Worm (Caenorhabditis elegans) whole organism, L1 larva: Measurements from ENCODE around the gene oac-39.
A peak's percentile ranks its signal among the peaks of the same experiment; 100 is the strongest.
"Not testable (repeated sequence)": the region's sequence is repeated elsewhere in the genome, so short reads cannot be mapped to it uniquely, and the experiment has no call there.

ENCODE experiments used
- F16B12.6 ChIP-seq: fragments of 150-350 bp; optimal IDR thresholded peaks from 2 replicates; lab custom pipeline; 2014; ENCODE audit warnings: missing biosample characterization, missing genetic modification characterization
- alr-1 ChIP-seq: fragments of 200-800 bp; sonication (Bioruptor generic); optimal IDR thresholded peaks from 2 replicates; lab custom pipeline; 2018; ENCODE audit warnings: borderline replicate concordance, mild to moderate bottlenecking, missing genetic modification characterization, missing compliant biosample characterization
- aly-2 ChIP-seq: fragments of 150-350 bp; optimal IDR thresholded peaks from 2 replicates; lab custom pipeline; 2014; ENCODE audit warnings: missing biosample characterization, missing genetic modification characterization
- ama-1 ChIP-seq: fragments of 150-350 bp; optimal IDR thresholded peaks from 2 replicates; lab custom pipeline; 2014
- ceh-63 ChIP-seq: fragments of 200-800 bp; sonication (Bioruptor generic); optimal IDR thresholded peaks from 2 replicates; lab custom pipeline; 2018; ENCODE audit warnings: mild to moderate bottlenecking, missing genetic modification characterization, missing compliant biosample characterization
- ceh-8 ChIP-seq: fragments of 200-800 bp; sonication (Bioruptor generic); optimal IDR thresholded peaks from 2 replicates; lab custom pipeline; 2018; ENCODE audit warnings: mild to moderate bottlenecking, missing genetic modification characterization, moderate library complexity, missing compliant biosample characterization
- ceh-82 ChIP-seq, 3 experiments: fragments of 150-350 bp in 1 of 3; sonication (generic microtip) in 2 of 3; optimal IDR thresholded peaks; 2 replicates each; lab custom pipeline; 2014 to 2017; ENCODE audit warnings: missing biosample characterization in 3 of 3, missing genetic modification characterization in 3 of 3
- dsc-1 ChIP-seq: sonication (generic microtip); optimal IDR thresholded peaks from 2 replicates; lab custom pipeline; 2016; ENCODE audit warnings: mild to moderate bottlenecking, missing genetic modification characterization, missing compliant biosample characterization
- efl-1 ChIP-seq, 4 experiments: fragments of 150-350 bp; optimal IDR thresholded peaks in 3 of 4; peaks in 1 of 4; 1 replicate in 1 of 4; 2 replicates in 3 of 4; lab custom pipeline; 2014; ENCODE audit warnings: missing biosample characterization in 2 of 4, missing genetic modification characterization in 2 of 4, missing genetic modification reagents in 2 of 4
- egl-13 ChIP-seq: sonication (generic microtip); optimal IDR thresholded peaks from 2 replicates; lab custom pipeline; 2016; ENCODE audit warnings: missing genotype, missing genetic modification reagents, missing genetic modification characterization, missing compliant biosample characterization
- elt-3 ChIP-seq, 6 experiments: fragments of 150-350 bp in 1 of 6; sonication (generic microtip); optimal IDR thresholded peaks; 2 replicates each; lab custom pipeline; 2017 to 2018; ENCODE audit warnings: missing biosample characterization in 6 of 6, missing genetic modification characterization in 6 of 6, inconsistent platforms in 1 of 6
- hlh-4 ChIP-seq: sonication (generic microtip); optimal IDR thresholded peaks from 2 replicates; lab custom pipeline; 2016; ENCODE audit warnings: mild to moderate bottlenecking, missing genetic modification characterization, missing compliant biosample characterization
- jun-1 ChIP-seq: fragments of 150-350 bp; optimal IDR thresholded peaks from 2 replicates; lab custom pipeline; 2014; ENCODE audit warnings: missing biosample characterization, missing genetic modification reagents, missing genetic modification characterization
- lin-15B ChIP-seq: fragments of 150-350 bp; sonication (generic microtip); optimal IDR thresholded peaks from 3 replicates; lab custom pipeline; 2014; ENCODE audit warnings: missing biosample characterization, missing genetic modification characterization
- mab-9 ChIP-seq: fragments of 200-800 bp; sonication (Bioruptor generic); IDR thresholded peaks from 2 replicates; pipeline ENCODE4 v1.3.6; 2022; ENCODE audit warnings: missing genetic modification reagents, missing genetic modification characterization, missing compliant biosample characterization
- mdl-1 ChIP-seq, 2 experiments: fragments of 150-350 bp; optimal IDR thresholded peaks; 2 replicates each; lab custom pipeline; 2014 to 2017; ENCODE audit warnings: missing biosample characterization in 2 of 2, missing genetic modification characterization in 2 of 2, inconsistent platforms in 1 of 2
- nhr-11 ChIP-seq: fragments of 150-350 bp; optimal IDR thresholded peaks from 2 replicates; lab custom pipeline; 2014; ENCODE audit warnings: missing biosample characterization, missing genetic modification characterization
- nhr-28 ChIP-seq: fragments of 150-350 bp; optimal IDR thresholded peaks from 2 replicates; lab custom pipeline; 2014; ENCODE audit warnings: missing biosample characterization, missing genetic modification characterization
- nhr-47 ChIP-seq: sonication (generic microtip); optimal IDR thresholded peaks from 2 replicates; lab custom pipeline; 2016; ENCODE audit warnings: mild to moderate bottlenecking, missing genetic modification characterization, moderate library complexity, missing compliant biosample characterization
- nhr-71 ChIP-seq: sonication (generic microtip); optimal IDR thresholded peaks from 2 replicates; lab custom pipeline; 2016; ENCODE audit warnings: mild to moderate bottlenecking, missing genetic modification characterization, moderate library complexity, missing compliant biosample characterization
- nhr-84 ChIP-seq: sonication (generic microtip); optimal IDR thresholded peaks from 2 replicates; lab custom pipeline; 2017; ENCODE audit warnings: missing biosample characterization, missing genetic modification characterization
- pag-3 ChIP-seq: sonication (generic microtip); optimal IDR thresholded peaks from 2 replicates; lab custom pipeline; 2017; ENCODE audit warnings: missing genetic modification characterization, mild to moderate bottlenecking, missing compliant biosample characterization, antibody characterized with exemption, borderline replicate concordance; ENCODE audit not compliant: insufficient read depth
- rnt-1 ChIP-seq: sonication (generic microtip); optimal IDR thresholded peaks from 2 replicates; lab custom pipeline; 2016; ENCODE audit warnings: mild to moderate bottlenecking, missing genetic modification characterization, moderate library complexity, missing compliant biosample characterization
- snu-23 ChIP-seq: sonication (generic microtip); optimal IDR thresholded peaks from 2 replicates; lab custom pipeline; 2016; ENCODE audit warnings: missing genetic modification characterization, missing compliant biosample characterization
- sup-37 ChIP-seq: fragments of 200-800 bp; sonication (Bioruptor generic); optimal IDR thresholded peaks from 2 replicates; lab custom pipeline; 2018; ENCODE audit warnings: mild to moderate bottlenecking, missing genetic modification characterization, missing compliant biosample characterization
- tlp-1 ChIP-seq: fragments of 150-350 bp; optimal IDR thresholded peaks from 2 replicates; lab custom pipeline; 2014; ENCODE audit warnings: missing biosample characterization, missing genetic modification characterization
- unc-130 ChIP-seq: fragments of 150-350 bp; optimal IDR thresholded peaks from 2 replicates; lab custom pipeline; 2017; ENCODE audit warnings: missing biosample characterization, missing genetic modification characterization, inconsistent platforms
- unc-98 ChIP-seq: fragments of 200-800 bp; sonication (Bioruptor generic); IDR thresholded peaks from 2 replicates; pipeline ENCODE4 v1.3.6; 2022; ENCODE audit warnings: missing genetic modification characterization, missing compliant biosample characterization
- zip-4 ChIP-seq: fragments of 200-800 bp; sonication (Bioruptor generic); optimal IDR thresholded peaks from 2 replicates; lab custom pipeline; 2018; ENCODE audit warnings: mild to moderate bottlenecking, missing genetic modification characterization, moderate library complexity, missing compliant biosample characterization
- ztf-11 ChIP-seq, 2 experiments: sonication (generic microtip); optimal IDR thresholded peaks; 2 replicates each; lab custom pipeline; 2016 to 2017; ENCODE audit warnings: missing genetic modification characterization in 2 of 2, missing biosample characterization in 1 of 2, missing compliant biosample characterization in 1 of 2
- ztf-4 ChIP-seq: fragments of 150-350 bp; optimal IDR thresholded peaks from 2 replicates; lab custom pipeline; 2014; ENCODE audit warnings: missing biosample characterization, missing genetic modification characterization

The oac-39 gene

ce11 chrV:234572-234971 lies 17.0 kb downstream of the oac-39 start, which contains the start of gene kin-33:
kin-33 (minus strand) TSS chrV:234672.
- TF ChIP-seq sup-37 (GFP tag; lab: Kevin White, UChicago) (no peak), ceh-63 (GFP tag; lab: Kevin White, UChicago) (no peak), F16B12.6 (tag; lab: Kevin White, UChicago) (no peak), ztf-11 (tag; optimal IDR thresholded peaks at IDR 0.05; lab: Kevin White, UChicago) (no peak), aly-2 (tag; lab: Kevin White, UChicago) (no peak), nhr-47 (tag; lab: Kevin White, UChicago) (no peak), egl-13 (no peak)

ce11 chrV:219632-220031 lies 31.9 kb downstream of the oac-39 start, which contains the start of gene srh-80:
srh-80 (plus strand) TSS chrV:219932.
- TF ChIP-seq jun-1 (tag; lab: Kevin White, UChicago) (no peak), nhr-71 (no peak), alr-1 (tag; lab: Kevin White, UChicago) (no peak), sup-37 (GFP tag; lab: Kevin White, UChicago) (no peak), unc-98 (GFP tag; lab: Robert Waterston, UW) (no peak), ceh-8 (GFP tag; lab: Kevin White, UChicago) (no peak), snu-23 (GFP tag; lab: Kevin White, UChicago) (no peak), ztf-4 (tag; lab: Kevin White, UChicago) (no peak), ceh-63 (GFP tag; lab: Kevin White, UChicago) (no peak), nhr-11 (tag; lab: Kevin White, UChicago) (no peak), tlp-1 (tag; lab: Kevin White, UChicago) (no peak), mab-9 (no peak), unc-130 (tag; lab: Kevin White, UChicago) (no peak), ceh-82 (tag; optimal IDR thresholded peaks at IDR 0.05; lab: Kevin White, UChicago) (no peak), lin-15B (tag; lab: Kevin White, UChicago) (no peak), egl-13 (no peak), ama-1 (lab: Kevin White, UChicago) (no peak)

ce11 chrV:216847-217246 lies 34.7 kb downstream of the oac-39 start, which contains the start of gene srh-78:
srh-78 (plus strand) TSS chrV:217147.
- no peak for TF ChIP-seq nhr-28 (tag; lab: Kevin White, UChicago)
- TF ChIP-seq pag-3 (tag; lab: Kevin White, UChicago) = no peak
- TF ChIP-seq efl-1 (optimal IDR thresholded peaks at IDR 0.05; lab: Kevin White, UChicago) = no peak
- peak in 1 of 2 experiments; percentile 26 for TF ChIP-seq efl-1 (GFP tag; optimal IDR thresholded peaks at IDR 0.05 in 1 of 2; lab: Kevin White, UChicago)
- TF ChIP-seq mdl-1 (tag; optimal IDR thresholded peaks at IDR 0.05; lab: Kevin White, UChicago) = no peak
- TF ChIP-seq unc-98 (GFP tag; lab: Robert Waterston, UW) = no peak
- TF ChIP-seq dsc-1 = no peak

DNA sequence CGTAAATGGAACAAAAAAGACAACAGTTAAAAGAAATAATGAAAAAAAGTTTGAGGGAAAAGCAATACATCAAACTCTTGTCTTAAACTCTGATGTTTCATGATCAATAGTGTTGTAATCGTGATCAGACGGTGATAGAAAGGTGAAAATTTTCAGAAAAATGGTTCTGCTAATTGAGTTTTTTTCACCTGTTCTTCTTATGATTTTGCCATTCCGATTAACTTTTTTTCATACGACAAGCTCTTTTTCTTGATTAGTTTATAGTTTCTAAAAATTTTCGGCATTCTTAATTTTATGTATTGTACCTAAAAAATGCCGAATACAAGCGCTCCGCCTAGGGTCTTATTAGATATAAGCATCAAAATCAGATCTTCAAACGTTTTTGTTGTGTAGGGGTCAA lies 35.9 kb downstream of the oac-39 start:
- TF ChIP-seq elt-3 (tag; optimal IDR thresholded peaks at IDR 0.05; lab: Kevin White, UChicago) (no peak), hlh-4 (tag; lab: Kevin White, UChicago) (peak; percentile 92)

- TF ChIP-seq zip-4 (GFP tag; lab: Kevin White, UChicago); rnt-1 (tag; lab: Kevin White, UChicago); nhr-84: not testable (repeated sequence)
Measured at ce11 chrV:212687-213086, 38.9 kb downstream of the oac-39 start, which contains the start of gene DC2.5. DC2.5 (minus strand) TSS chrV:212787.
